Worm (Caenorhabditis elegans): Measurements from ENCODE around the gene unc-104.
A peak's percentile ranks its signal among the peaks of the same experiment; 100 is the strongest.

unc-104 gene

ce11 chrII:6968191-6968675, 26.6 kb upstream of the unc-104 start:
- TF ChIP-seq ceh-18 (tag; optimal IDR thresholded peaks at IDR 0.05) (peak; percentile 7), odd-2 (tag; optimal IDR thresholded peaks at IDR 0.05) (no peak), ceh-24 (tag; optimal IDR thresholded peaks at IDR 0.05) (no peak), unc-3 (GFP tag; conservative IDR thresholded peaks at IDR 0.05) (no peak), unc-3 (tag; optimal IDR thresholded peaks at IDR 0.05) (no peak), hlh-6 (tag; optimal IDR thresholded peaks at IDR 0.05) (peak; percentile 35), ceh-34 (tag; optimal IDR thresholded peaks at IDR 0.05) (peak; percentile 61), dve-1 (tag; optimal IDR thresholded peaks at IDR 0.05) (peak; percentile 26), lim-6 (tag; optimal IDR thresholded peaks at IDR 0.05) (no peak), hlh-8 (tag; optimal IDR thresholded peaks at IDR 0.05) (no peak), ceh-31 (tag; optimal IDR thresholded peaks at IDR 0.05) (peak; percentile 36), sdc-2 (tag; optimal IDR thresholded peaks at IDR 0.05) (peak; percentile 31), nhr-11 (tag; optimal IDR thresholded peaks at IDR 0.05) (no peak), che-1 (tag; optimal IDR thresholded peaks at IDR 0.05) (peak; percentile 35), ceh-19 (GFP tag; optimal IDR thresholded peaks at IDR 0.05) (no peak), unc-55 (GFP tag; optimal IDR thresholded peaks at IDR 0.05) (peak; percentile 19), fkh-6 (tag; optimal IDR thresholded peaks at IDR 0.05) (no peak), tbx-7 (tag; optimal IDR thresholded peaks at IDR 0.05) (peak; percentile 21), hlh-30 (tag; optimal IDR thresholded peaks at IDR 0.05; ENCODE audit: insufficient read depth) (peak; percentile 92), ceh-22 (tag; optimal IDR thresholded peaks at IDR 0.05) (no peak), F13H6.1 (tag; optimal IDR thresholded peaks at IDR 0.05) (no peak), ceh-2 (tag; optimal IDR thresholded peaks at IDR 0.05) (peak; percentile 32), syd-9 (tag; optimal IDR thresholded peaks at IDR 0.05) (peak; percentile 29), elt-4 (tag; optimal IDR thresholded peaks at IDR 0.05) (no peak), C38D4.7 (GFP tag; optimal IDR thresholded peaks at IDR 0.05) (peak; percentile 0), ceh-45 (GFP tag; IDR thresholded peaks at IDR 0.05) (no peak), npax-4 (tag; optimal IDR thresholded peaks at IDR 0.05) (no peak), rnt-1 (tag; optimal IDR thresholded peaks at IDR 0.05) (peak; percentile 32), ama-1 (optimal IDR thresholded peaks at IDR 0.05) (peak; percentile 97), nhr-232 (tag; optimal IDR thresholded peaks at IDR 0.05) (no peak), K02D7.2 (tag; optimal IDR thresholded peaks at IDR 0.05) (no peak), pat-9 (tag; optimal IDR thresholded peaks at IDR 0.05) (no peak), C08G9.2 (tag; optimal IDR thresholded peaks at IDR 0.05) (no peak), sox-4 (tag; optimal IDR thresholded peaks at IDR 0.05) (no peak), nfya-1 (tag; optimal IDR thresholded peaks at IDR 0.05) (peak; percentile 37), T23F11.4 (GFP tag; optimal IDR thresholded peaks at IDR 0.05) (no peak), eyg-1 (tag; optimal IDR thresholded peaks at IDR 0.05) (no peak), K09A11.1 (tag; optimal IDR thresholded peaks at IDR 0.05; ENCODE audit: insufficient read depth) (no peak), pha-2 (tag; optimal IDR thresholded peaks at IDR 0.05) (peak; percentile 0), sox-2 (GFP tag; IDR thresholded peaks at IDR 0.05) (no peak; the same call in 1 of the 2 replicates), zip-5 (tag; optimal IDR thresholded peaks at IDR 0.05) (no peak), ref-2 (tag; optimal IDR thresholded peaks at IDR 0.05) (peak; percentile 64), elt-2 (tag; optimal IDR thresholded peaks at IDR 0.05) (peak; percentile 33), tbx-2 (tag; optimal IDR thresholded peaks at IDR 0.05) (peak; percentile 55)

ce11 chrII:6970515-6970914, 24.3 kb upstream of the unc-104 start, which contains the start of gene C15F1.5:
Gene C15F1.5, minus strand, starts transcription at chrII:6970615.
- TF ChIP-seq sox-2 (GFP tag; IDR thresholded peaks at IDR 0.05) (no peak), ceh-18 (tag; optimal IDR thresholded peaks at IDR 0.05) (no peak), sox-4 (tag; optimal IDR thresholded peaks at IDR 0.05) (no peak), lin-11 (tag; optimal IDR thresholded peaks at IDR 0.05) (no peak), hlh-8 (tag; optimal IDR thresholded peaks at IDR 0.05) (no peak), pag-3 (tag; optimal IDR thresholded peaks at IDR 0.05; ENCODE audit: borderline replicate concordance) (no peak), hlh-15 (tag; optimal IDR thresholded peaks at IDR 0.05) (no peak), nhr-232 (tag; optimal IDR thresholded peaks at IDR 0.05) (no peak), fkh-6 (tag; optimal IDR thresholded peaks at IDR 0.05) (no peak), ceh-22 (tag; optimal IDR thresholded peaks at IDR 0.05) (no peak), sdc-2 (tag; optimal IDR thresholded peaks at IDR 0.05) (no peak), ceh-2 (tag; optimal IDR thresholded peaks at IDR 0.05) (no peak), C38D4.7 (GFP tag; optimal IDR thresholded peaks at IDR 0.05) (no peak), pat-9 (tag; optimal IDR thresholded peaks at IDR 0.05) (no peak), ceh-31 (tag; optimal IDR thresholded peaks at IDR 0.05) (no peak)

Data from whole organism, late embryonic.